Fruit fly (Drosophila melanogaster) whole organism, embryonic: Measurements from ENCODE around the gene nuf.

Experiments
- Atf-2 ChIP-seq: fragments of 200-800 bp; sonication (Bioruptor generic); optimal IDR thresholded peaks from 2 replicates; lab custom pipeline; 2016; ENCODE audit warnings: missing biosample characterization, missing genetic modification characterization
- Awh ChIP-seq: fragments of 200-800 bp; sonication (Bioruptor generic); IDR thresholded peaks from 2 replicates; pipeline ENCODE4, ENCODE4 v1.3.6; 2022; ENCODE audit warnings: missing biosample characterization, missing genetic modification characterization
- Bgb ChIP-seq: fragments of 200-800 bp; sonication (Bioruptor generic); IDR thresholded peaks from 2 replicates; pipeline ENCODE4 v1.3.6; 2022; ENCODE audit warnings: missing biosample characterization, missing genetic modification characterization; ENCODE audit not compliant: partially characterized antibody
- CG10321 ChIP-seq: fragments of 200-800 bp; sonication (Bioruptor generic); IDR thresholded peaks from 2 replicates; pipeline ENCODE4 v1.3.6; 2022; ENCODE audit warnings: missing biosample characterization, missing genetic modification characterization
- CG13287 ChIP-seq: fragments of 200-800 bp; sonication (Bioruptor generic); IDR thresholded peaks from 2 replicates; pipeline ENCODE4 v1.3.6; 2022; ENCODE audit warnings: missing biosample characterization, missing genetic modification characterization; ENCODE audit not compliant: partially characterized antibody
- CG13296 ChIP-seq: fragments of 200-800 bp; sonication (Bioruptor generic); optimal IDR thresholded peaks from 3 replicates; lab custom pipeline; 2018; ENCODE audit warnings: missing biosample characterization, mild to moderate bottlenecking, missing genetic modification characterization
- CG13424 ChIP-seq: fragments of 200-800 bp; sonication (Bioruptor generic); optimal IDR thresholded peaks from 2 replicates; lab custom pipeline; 2019; ENCODE audit warnings: missing biosample characterization, mild to moderate bottlenecking, missing genetic modification characterization, moderate library complexity
- CG15479 ChIP-seq: fragments of 200-800 bp; sonication (Bioruptor generic); optimal IDR thresholded peaks from 3 replicates; lab custom pipeline; 2019; ENCODE audit warnings: missing biosample characterization, mild to moderate bottlenecking, missing genetic modification characterization, moderate library complexity
- CG17359 ChIP-seq: fragments of 200-800 bp; sonication (Bioruptor generic); optimal IDR thresholded peaks from 3 replicates; lab custom pipeline; 2018; ENCODE audit warnings: missing biosample characterization, mild to moderate bottlenecking, missing genetic modification characterization, moderate library complexity
- CG17385 ChIP-seq: fragments of 200-800 bp; sonication (Bioruptor generic); optimal IDR thresholded peaks from 3 replicates; lab custom pipeline; 2018; ENCODE audit warnings: missing biosample characterization, mild to moderate bottlenecking, missing genetic modification characterization
- CG17612 ChIP-seq: fragments of 200-800 bp; sonication (Bioruptor generic); IDR thresholded peaks from 2 replicates; pipeline ENCODE4 v1.3.6; 2022; ENCODE audit warnings: missing biosample characterization, missing genetic modification characterization
- CG2199 ChIP-seq: fragments of 200-800 bp; sonication (Bioruptor generic); IDR thresholded peaks from 3 replicates; pipeline ENCODE4 v1.3.6; 2022; ENCODE audit warnings: missing biosample characterization, missing genetic modification characterization
- CG7556 ChIP-seq: fragments of 200-800 bp; sonication (Bioruptor generic); optimal IDR thresholded peaks from 2 replicates; lab custom pipeline; 2017; ENCODE audit warnings: missing biosample characterization, mild to moderate bottlenecking, missing genetic modification characterization
- Chrac-16 ChIP-seq: fragments of 200-800 bp; sonication (Bioruptor generic); optimal IDR thresholded peaks from 3 replicates; lab custom pipeline; 2016; ENCODE audit warnings: missing biosample characterization, missing genetic modification characterization
- D19A ChIP-seq: fragments of 200-800 bp; optimal IDR thresholded peaks from 3 replicates; lab custom pipeline; 2019; ENCODE audit warnings: missing biosample characterization, mild to moderate bottlenecking, missing genetic modification characterization, moderate library complexity
- Ets65A ChIP-seq: fragments of 200-800 bp; sonication (Bioruptor generic); peaks from one replicate; lab custom pipeline; 2016; ENCODE audit warnings: missing biosample characterization, missing genetic modification characterization
- Fer2 ChIP-seq: fragments of 200-800 bp; sonication (Bioruptor generic); optimal IDR thresholded peaks from 2 replicates; lab custom pipeline; 2018; ENCODE audit warnings: missing biosample characterization, mild to moderate bottlenecking, missing genetic modification characterization, moderate library complexity
- Hmx ChIP-seq: fragments of 200-800 bp; sonication (Bioruptor generic); optimal IDR thresholded peaks from 2 replicates; lab custom pipeline; 2016; ENCODE audit warnings: missing biosample characterization, missing genetic modification characterization
- Mad ChIP-seq: fragments of 200-800 bp; sonication (Bioruptor generic); optimal IDR thresholded peaks from 2 replicates; lab custom pipeline; 2016; ENCODE audit warnings: missing biosample characterization, missing genetic modification characterization
- Neu2 ChIP-seq: fragments of 200-800 bp; sonication (Bioruptor generic); optimal IDR thresholded peaks from 3 replicates; lab custom pipeline; 2016; ENCODE audit warnings: missing biosample characterization, missing genetic modification characterization, borderline replicate concordance
- Oli ChIP-seq: fragments of 200-800 bp; sonication (Bioruptor generic); optimal IDR thresholded peaks from 2 replicates; lab custom pipeline; 2018; ENCODE audit warnings: missing biosample characterization, mild to moderate bottlenecking, missing genetic modification characterization, moderate library complexity
- Optix ChIP-seq: fragments of 200-800 bp; sonication (Bioruptor generic); IDR thresholded peaks from 3 replicates; pipeline ENCODE4 v1.3.6; 2022; ENCODE audit warnings: missing biosample characterization, missing genetic modification characterization
- Pdp1 ChIP-seq, 2 experiments: fragments of 200-800 bp; sonication (Bioruptor generic); optimal IDR thresholded peaks; 3 replicates each; lab custom pipeline; 2016; ENCODE audit warnings: missing biosample characterization in 2 of 2, missing genetic modification characterization in 2 of 2, mild to moderate bottlenecking in 1 of 2, moderate library complexity in 1 of 2
- Sox100B ChIP-seq: fragments of 200-800 bp; sonication (Bioruptor generic); optimal IDR thresholded peaks from 3 replicates; lab custom pipeline; 2018; ENCODE audit warnings: missing biosample characterization, mild to moderate bottlenecking, missing genetic modification characterization
- Stat92E ChIP-seq, 3 experiments: fragments of >200 bp in 2 of 3; fragments of 200-800 bp in 1 of 3; sonication (Bioruptor generic) in 1 of 3; optimal IDR thresholded peaks; 2 replicates each; lab custom pipeline; 2017 to 2019; ENCODE audit warnings: missing biosample characterization in 3 of 3, missing genetic modification characterization in 3 of 3, mild to moderate bottlenecking in 1 of 3, moderate library complexity in 1 of 3
- abd-A ChIP-seq: fragments of 200-800 bp; sonication (Bioruptor generic); optimal IDR thresholded peaks from 3 replicates; lab custom pipeline; 2019; ENCODE audit warnings: missing biosample characterization, mild to moderate bottlenecking, missing genetic modification characterization, moderate library complexity
- bowl ChIP-seq: fragments of 200-800 bp; sonication (Bioruptor generic); IDR thresholded peaks from 2 replicates; pipeline ENCODE4 v1.3.6; 2022; ENCODE audit warnings: missing biosample characterization, missing genetic modification characterization
- caup ChIP-seq: fragments of 200-800 bp; sonication (Bioruptor generic); optimal IDR thresholded peaks from 3 replicates; lab custom pipeline; 2017; ENCODE audit warnings: missing biosample characterization, mild to moderate bottlenecking, missing genetic modification characterization, moderate library complexity; ENCODE audit not compliant: severe bottlenecking
- cg ChIP-seq: fragments of 200-800 bp; sonication (Bioruptor generic); optimal IDR thresholded peaks from 3 replicates; lab custom pipeline; 2019; ENCODE audit warnings: missing biosample characterization, mild to moderate bottlenecking, missing genetic modification characterization, moderate library complexity
- crol ChIP-seq: fragments of 200-800 bp; sonication (Bioruptor generic); IDR thresholded peaks from 2 replicates; pipeline ENCODE4 v1.3.6; 2022; ENCODE audit warnings: missing biosample characterization, missing genetic modification characterization
- dan ChIP-seq: fragments of 200-800 bp; sonication (Bioruptor generic); IDR thresholded peaks from 2 replicates; pipeline ENCODE4 v1.3.6; 2022; ENCODE audit warnings: missing biosample characterization, missing genetic modification characterization
- disco-r ChIP-seq: fragments of 200-800 bp; sonication (Bioruptor generic); optimal IDR thresholded peaks from 2 replicates; lab custom pipeline; 2016; ENCODE audit warnings: missing biosample characterization, missing genetic modification characterization
- grn ChIP-seq: fragments of 200-800 bp; sonication (Bioruptor generic); optimal IDR thresholded peaks from 3 replicates; lab custom pipeline; 2017; ENCODE audit warnings: missing biosample characterization, missing genetic modification characterization
- kay ChIP-seq: fragments of 200-800 bp; sonication (Bioruptor generic); optimal IDR thresholded peaks from 2 replicates; lab custom pipeline; 2016; ENCODE audit warnings: missing biosample characterization, missing genetic modification characterization
- ken ChIP-seq: fragments of 200-800 bp; sonication (Bioruptor generic); IDR thresholded peaks from 3 replicates; pipeline ENCODE4 v1.3.6; 2022; ENCODE audit warnings: missing biosample characterization, missing genetic modification characterization
- kni ChIP-seq: fragments of 200-800 bp; sonication (Bioruptor generic); optimal IDR thresholded peaks from 3 replicates; lab custom pipeline; 2017; ENCODE audit warnings: mild to moderate bottlenecking, missing biosample characterization, missing genetic modification reagents, missing genetic modification characterization
- lbe ChIP-seq: fragments of 200-800 bp; sonication (Bioruptor generic); optimal IDR thresholded peaks from 2 replicates; lab custom pipeline; 2016; ENCODE audit warnings: missing biosample characterization, mild to moderate bottlenecking, missing genetic modification characterization
- lov ChIP-seq, 2 experiments: fragments of 200-800 bp in 1 of 2; fragments of >200 bp in 1 of 2; sonication (Bioruptor generic) in 1 of 2; IDR thresholded peaks in 1 of 2; optimal IDR thresholded peaks in 1 of 2; 2 replicates in 1 of 2; 3 replicates in 1 of 2; pipeline versions ENCODE4 v1.3.6 to Lab custom; 2017 to 2022; ENCODE audit warnings: missing biosample characterization in 1 of 2, missing genetic modification characterization in 1 of 2
- pb ChIP-seq: fragments of 200-800 bp; sonication (Bioruptor generic); optimal IDR thresholded peaks from 3 replicates; lab custom pipeline; 2016; ENCODE audit warnings: missing biosample characterization, missing genetic modification characterization
- pfk ChIP-seq: fragments of 200-800 bp; sonication (Bioruptor generic); optimal IDR thresholded peaks from 2 replicates; lab custom pipeline; 2018; ENCODE audit warnings: missing biosample characterization, mild to moderate bottlenecking, missing genetic modification characterization, moderate library complexity
- phol ChIP-seq: fragments of 200-800 bp; sonication (Bioruptor generic); optimal IDR thresholded peaks from 3 replicates; lab custom pipeline; 2018; ENCODE audit warnings: missing biosample characterization, mild to moderate bottlenecking, missing genetic modification characterization, moderate library complexity
- pros ChIP-seq: fragments of 200-800 bp; sonication (Bioruptor generic); optimal IDR thresholded peaks from 3 replicates; lab custom pipeline; 2019; ENCODE audit warnings: missing biosample characterization, mild to moderate bottlenecking, missing genetic modification characterization, moderate library complexity
- sd ChIP-seq: fragments of 200-800 bp; sonication (Bioruptor generic); optimal IDR thresholded peaks from 3 replicates; lab custom pipeline; 2018; ENCODE audit warnings: missing biosample characterization, mild to moderate bottlenecking, missing genetic modification characterization, moderate library complexity
- sens ChIP-seq: fragments of 200-800 bp; sonication (Bioruptor generic); peaks from one replicate; lab custom pipeline; 2016; ENCODE audit warnings: missing biosample characterization, missing genetic modification characterization
- sens-2 ChIP-seq: fragments of 200-800 bp; sonication (Bioruptor generic); IDR thresholded peaks from 2 replicates; pipeline ENCODE4 v1.3.6; 2022; ENCODE audit warnings: missing biosample characterization, missing genetic modification characterization
- sqz ChIP-seq: fragments of 200-800 bp; sonication (Bioruptor generic); optimal IDR thresholded peaks from 3 replicates; lab custom pipeline; 2018; ENCODE audit warnings: missing biosample characterization, mild to moderate bottlenecking, missing genetic modification characterization
- stwl ChIP-seq: fragments of 200-800 bp; sonication (Bioruptor generic); optimal IDR thresholded peaks from 3 replicates; lab custom pipeline; 2018; ENCODE audit warnings: missing biosample characterization, mild to moderate bottlenecking, missing genetic modification characterization, moderate library complexity
- tin ChIP-seq: fragments of 200-800 bp; sonication (Bioruptor generic); optimal IDR thresholded peaks from 3 replicates; lab custom pipeline; 2016; ENCODE audit warnings: missing biosample characterization, missing genetic modification characterization
- vfl ChIP-seq: fragments of 200-800 bp; sonication (Bioruptor generic); optimal IDR thresholded peaks from 2 replicates; lab custom pipeline; 2016; ENCODE audit warnings: missing biosample characterization, missing genetic modification characterization
- vnd ChIP-seq: fragments of 200-800 bp; sonication (Bioruptor generic); IDR thresholded peaks from 3 replicates; pipeline ENCODE4 v1.3.6; 2022; ENCODE audit warnings: missing biosample characterization, missing genetic modification characterization; ENCODE audit not compliant: partially characterized antibody
- zen ChIP-seq: fragments of 200-800 bp; sonication (Bioruptor generic); optimal IDR thresholded peaks from 3 replicates; lab custom pipeline; 2018; ENCODE audit warnings: missing biosample characterization, mild to moderate bottlenecking, missing genetic modification characterization, moderate library complexity

Gene nuf

DNA sequence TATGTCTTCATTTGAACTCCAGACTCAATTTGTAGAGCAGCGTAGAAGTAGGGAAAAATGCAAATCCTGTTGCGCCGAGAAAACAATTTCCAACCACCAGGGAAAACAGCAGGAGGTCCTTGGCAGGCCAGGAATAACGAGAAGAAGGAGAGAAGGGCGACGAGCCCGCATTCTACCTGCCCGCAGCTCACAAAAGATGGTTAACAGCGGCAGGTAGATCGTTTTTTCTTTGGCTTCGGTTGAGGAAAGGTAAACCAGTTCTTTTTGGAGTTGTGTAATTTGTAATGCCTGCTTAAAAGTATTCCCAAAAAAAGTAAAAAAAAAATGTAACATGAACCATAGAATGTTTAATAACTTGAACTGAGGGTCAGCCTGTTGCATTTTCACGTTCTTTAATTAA lies 85.5 kb downstream of the nuf start (continued):
- TF ChIP-seq kni (GFP tag; lab: Kevin White, UChicago): peak; percentile 82
- no peak for TF ChIP-seq kay
- peak; percentile 74 for TF ChIP-seq CG15479 (GFP tag; lab: Kevin White, UChicago)
- TF ChIP-seq lov (optimal IDR thresholded peaks at IDR 0.05; lab: Kevin White, UChicago): no peak
- no peak for TF ChIP-seq lov (GFP tag; IDR thresholded peaks at IDR 0.05; lab: Robert Waterston, UW)
- no peak for TF ChIP-seq Atf-2 (GFP tag; lab: Kevin White, UChicago)
- peak; percentile 15 for TF ChIP-seq vfl
- TF ChIP-seq Ets65A: no peak
- no peak for TF ChIP-seq Chrac-16
- TF ChIP-seq sens (GFP tag; lab: Kevin White, UChicago): no peak
- no peak for TF ChIP-seq tin (GFP tag; lab: Kevin White, UChicago)
- TF ChIP-seq CG17385 (GFP tag; lab: Kevin White, UChicago): peak; percentile 36
- no peak for TF ChIP-seq phol
- TF ChIP-seq sens-2: no peak
- no peak for TF ChIP-seq lbe (GFP tag; lab: Kevin White, UChicago)
- TF ChIP-seq Optix (GFP tag; lab: Robert Waterston, UW): no peak
- TF ChIP-seq pfk (GFP tag; lab: Kevin White, UChicago): no peak
- peak; percentile 69 for TF ChIP-seq zen (tag; lab: Kevin White, UChicago)
- TF ChIP-seq CG2199: 0 out of 3 replicates have a peak, but pooled peaks have one; percentile 26
- TF ChIP-seq pros (GFP tag; lab: Kevin White, UChicago): peak; percentile 66
- TF ChIP-seq CG13287: no peak
- no peak for TF ChIP-seq CG17612 (GFP tag; lab: Robert Waterston, UW)

DNA sequence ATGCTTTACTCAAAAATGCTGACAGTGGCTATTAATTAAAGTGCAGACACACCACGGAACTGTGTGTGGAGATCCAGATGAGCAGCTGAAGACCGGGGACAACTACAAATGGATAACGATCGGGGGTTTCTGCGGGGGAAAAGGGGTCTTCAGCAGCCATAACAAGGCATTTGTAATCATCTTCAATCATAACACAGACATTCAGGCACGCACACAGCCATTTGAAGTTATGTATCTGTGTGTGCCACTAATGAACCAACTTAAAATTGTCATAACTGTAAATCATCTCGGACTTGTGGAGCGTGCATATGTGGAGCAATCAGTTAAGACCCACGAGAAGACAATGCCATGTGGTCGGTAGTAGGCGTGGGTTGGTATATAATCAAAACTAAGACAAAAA lies 91.5 kb downstream of the nuf start:
- TF ChIP-seq crol (GFP tag; lab: Robert Waterston, UW) (peak; percentile 41; the same call in 1 of the 2 replicates), pb (GFP tag; lab: Kevin White, UChicago) (no peak), bowl (no peak), Sox100B (GFP tag; lab: Kevin White, UChicago) (no peak), Oli (no peak), CG10321 (GFP tag; lab: Robert Waterston, UW) (no peak), stwl (tag; lab: Kevin White, UChicago) (no peak), CG13296 (GFP tag; lab: Kevin White, UChicago) (no peak), CG17359 (tag; lab: Kevin White, UChicago) (no peak), Pdp1 (GFP tag; optimal IDR thresholded peaks at IDR 0.05; lab: Kevin White, UChicago) (peak in 1 of 2 experiments; percentile 24), caup (GFP tag; lab: Kevin White, UChicago) (no peak), Mad (GFP tag; lab: Kevin White, UChicago) (no peak), Awh (GFP tag; lab: Robert Waterston, UW) (0 out of 2 replicates have a peak, but pooled peaks have one; percentile 69), Hmx (GFP tag; lab: Kevin White, UChicago) (no peak), D19A (no peak), CG13424 (tag; lab: Kevin White, UChicago) (no peak), sqz (GFP tag; lab: Kevin White, UChicago) (no peak), disco-r (GFP tag; lab: Kevin White, UChicago) (no peak), dan (GFP tag; lab: Robert Waterston, UW) (no peak), CG7556 (GFP tag; lab: Kevin White, UChicago) (no peak), cg (GFP tag; lab: Kevin White, UChicago) (peak; percentile 5), ken (GFP tag; lab: Robert Waterston, UW) (no peak), abd-A (tag; lab: Kevin White, UChicago) (peak; percentile 4), Fer2 (tag; lab: Kevin White, UChicago) (no peak), vnd (GFP tag; lab: Robert Waterston, UW) (no peak), Bgb (no peak), sd (tag; lab: Kevin White, UChicago) (peak; percentile 0), Stat92E (GFP tag; optimal IDR thresholded peaks at IDR 0.05; lab: Kevin White, UChicago) (no peak), grn (peak; percentile 55), Neu2 (GFP tag; lab: Kevin White, UChicago) (no peak)
